Fruit fly (Drosophila melanogaster): ENCODE results near the gene CG4572.

DNA sequence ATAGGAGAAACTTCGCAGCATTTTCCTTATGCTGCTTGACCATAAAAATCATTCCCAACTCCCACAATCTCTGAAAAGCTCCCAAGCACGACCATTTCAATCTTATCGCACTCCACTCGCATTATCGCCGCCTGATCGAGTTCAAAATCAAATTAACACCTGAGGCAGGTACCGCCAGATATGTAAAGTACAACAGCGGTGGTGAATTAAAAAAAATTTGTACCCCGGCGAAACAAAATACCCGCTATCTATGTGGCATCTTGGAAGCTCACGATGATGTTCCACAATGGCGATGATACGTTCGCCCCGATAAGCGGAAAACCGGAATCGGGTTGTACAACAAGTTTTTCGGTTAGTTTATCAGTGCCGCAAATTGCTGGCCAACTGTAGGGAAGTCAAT, 37.8 kb downstream of the CG4572 start:
- TF ChIP-seq psq (optimal IDR thresholded peaks at IDR 0.05) (no peak), Myc (optimal IDR thresholded peaks at IDR 0.05) (no peak), h (optimal IDR thresholded peaks at IDR 0.05) (no peak), ttk (optimal IDR thresholded peaks at IDR 0.05) (no peak), Sin3A (optimal IDR thresholded peaks at IDR 0.05) (no peak)
